Worm (Caenorhabditis elegans) whole organism, L4 larva: ENCODE measurements around the gene sri-19.
A peak's percentile ranks its signal among the peaks of the same experiment; 100 is the strongest.

Experiments used
- F10B5.3 ChIP-seq: sonication (generic microtip); optimal IDR thresholded peaks from 2 replicates; lab custom pipeline; 2016; ENCODE audit warnings: mild to moderate bottlenecking, missing genetic modification characterization, missing compliant biosample characterization
- F26F4.8 ChIP-seq: fragments of 200-800 bp; sonication (Bioruptor generic); conservative IDR thresholded peaks from 2 replicates; pipeline ENCODE4 v1.3.6; 2022; ENCODE audit warnings: missing genetic modification characterization, missing compliant biosample characterization
- F49E8.2 ChIP-seq: sonication (generic microtip); optimal IDR thresholded peaks from 2 replicates; lab custom pipeline; 2016; ENCODE audit warnings: missing compliant biosample characterization, mild to moderate bottlenecking, missing genetic modification characterization, borderline replicate concordance
- T26A8.4 ChIP-seq: fragments of 200-800 bp; sonication (Bioruptor generic); IDR thresholded peaks from 2 replicates; pipeline ENCODE4 v1.3.6; 2022; ENCODE audit warnings: missing genetic modification characterization, missing compliant biosample characterization
- Y5F2A.4 ChIP-seq: fragments of 200-800 bp; sonication (Bioruptor generic); optimal IDR thresholded peaks from 2 replicates; lab custom pipeline; 2018; ENCODE audit warnings: mild to moderate bottlenecking, missing genetic modification characterization, missing compliant biosample characterization
- Y75B8A.6 ChIP-seq: fragments of 200-800 bp; sonication (Bioruptor generic); IDR thresholded peaks from 2 replicates; pipeline ENCODE4 v1.3.6; 2022; ENCODE audit warnings: missing genetic modification reagents, missing genetic modification characterization, missing compliant biosample characterization
- aly-2 ChIP-seq: sonication (generic microtip); optimal IDR thresholded peaks from 2 replicates; lab custom pipeline; 2018; ENCODE audit warnings: missing biosample characterization, missing genetic modification characterization
- ama-1 ChIP-seq: fragments of 150-350 bp; optimal IDR thresholded peaks from 2 replicates; lab custom pipeline; 2014; ENCODE audit warnings: inconsistent platforms, mixed read lengths
- arid-1 ChIP-seq: fragments of 200-800 bp; sonication (Bioruptor generic); conservative IDR thresholded peaks from 2 replicates; pipeline ENCODE4 v1.3.6; 2022; ENCODE audit warnings: missing genetic modification reagents, missing genetic modification characterization, missing compliant biosample characterization
- attf-4 ChIP-seq: sonication (generic microtip); optimal IDR thresholded peaks from 3 replicates; lab custom pipeline; 2017; ENCODE audit warnings: missing biosample characterization, missing genetic modification characterization
- ceh-20 ChIP-seq: fragments of 200-800 bp; sonication (Bioruptor generic); IDR thresholded peaks from 2 replicates; pipeline ENCODE4 v1.3.6; 2022; ENCODE audit warnings: missing genetic modification reagents, missing genetic modification characterization, missing compliant biosample characterization
- ceh-32 ChIP-seq: sonication (generic microtip); optimal IDR thresholded peaks from 2 replicates; lab custom pipeline; 2016; ENCODE audit warnings: mild to moderate bottlenecking, missing genetic modification characterization, missing compliant biosample characterization; ENCODE audit not compliant: poor library complexity
- ceh-62 ChIP-seq: sonication (generic microtip); optimal IDR thresholded peaks from 2 replicates; lab custom pipeline; 2017; ENCODE audit warnings: missing biosample characterization, missing genetic modification characterization
- daf-12 ChIP-seq: fragments of 150-350 bp; optimal IDR thresholded peaks from 2 replicates; lab custom pipeline; 2014; ENCODE audit warnings: missing biosample characterization, missing genetic modification reagents, missing genetic modification characterization
- daf-8 ChIP-seq: fragments of 200-800 bp; sonication (Bioruptor generic); IDR thresholded peaks from 2 replicates; pipeline ENCODE4 v1.3.6; 2022; ENCODE audit warnings: missing genetic modification characterization, missing compliant biosample characterization
- dmd-6 ChIP-seq: fragments of 200-800 bp; sonication (Bioruptor generic); IDR thresholded peaks from 2 replicates; pipeline ENCODE4 v1.3.6; 2022; ENCODE audit warnings: missing genetic modification reagents, missing genetic modification characterization, missing compliant biosample characterization
- dmd-9 ChIP-seq: fragments of 200-800 bp; sonication (Bioruptor generic); IDR thresholded peaks from 2 replicates; pipeline ENCODE4 v1.3.6; 2022; ENCODE audit warnings: missing genetic modification reagents, missing genetic modification characterization, missing compliant biosample characterization
- duxl-1 ChIP-seq: sonication (generic microtip); optimal IDR thresholded peaks from 2 replicates; lab custom pipeline; 2016; ENCODE audit warnings: mild to moderate bottlenecking, missing genetic modification characterization, moderate library complexity, missing compliant biosample characterization; ENCODE audit not compliant: poor library complexity
- dve-1 ChIP-seq: sonication (generic microtip); optimal IDR thresholded peaks from 2 replicates; lab custom pipeline; 2017; ENCODE audit warnings: antibody characterized with exemption, mild to moderate bottlenecking, missing genetic modification characterization, missing compliant biosample characterization; ENCODE audit not compliant: insufficient read depth
- egl-43 ChIP-seq: fragments of 200-800 bp; sonication (Bioruptor generic); IDR thresholded peaks from 2 replicates; pipeline ENCODE4 v1.3.6; 2022; ENCODE audit warnings: missing genetic modification reagents, missing genetic modification characterization, missing compliant biosample characterization
- fkh-10 ChIP-seq: fragments of 150-350 bp; optimal IDR thresholded peaks from 2 replicates; lab custom pipeline; 2014; ENCODE audit warnings: missing biosample characterization, missing genetic modification reagents, missing genetic modification characterization
- gei-8 ChIP-seq: fragments of 200-800 bp; sonication (Bioruptor generic); optimal IDR thresholded peaks from 2 replicates; lab custom pipeline; 2018; ENCODE audit warnings: mild to moderate bottlenecking, missing genetic modification characterization, missing compliant biosample characterization
- hlh-11 ChIP-seq: fragments of 200-800 bp; sonication (Bioruptor generic); optimal IDR thresholded peaks from 2 replicates; lab custom pipeline; 2018; ENCODE audit warnings: mild to moderate bottlenecking, missing genetic modification characterization, missing compliant biosample characterization
- hlh-30 ChIP-seq: sonication (generic microtip); optimal IDR thresholded peaks from 2 replicates; lab custom pipeline; 2017; ENCODE audit warnings: antibody characterized with exemption, mild to moderate bottlenecking, missing genetic modification characterization, missing compliant biosample characterization; ENCODE audit not compliant: insufficient read depth
- jun-1 ChIP-seq: fragments of 150-350 bp; optimal IDR thresholded peaks from 2 replicates; lab custom pipeline; 2014; ENCODE audit warnings: missing biosample characterization, missing genetic modification reagents, missing genetic modification characterization
- lin-1 ChIP-seq: fragments of 200-800 bp; sonication (Bioruptor generic); IDR thresholded peaks from 2 replicates; pipeline ENCODE4 v1.3.6; 2022; ENCODE audit warnings: missing genetic modification reagents, missing genetic modification characterization, missing compliant biosample characterization
- lin-15B ChIP-seq: fragments of 150-350 bp; sonication (generic microtip); optimal IDR thresholded peaks from 3 replicates; lab custom pipeline; 2014; ENCODE audit warnings: missing biosample characterization, missing genetic modification characterization
- lin-29 ChIP-seq: fragments of 200-800 bp; sonication (Bioruptor generic); IDR thresholded peaks from 2 replicates; pipeline ENCODE4 v1.3.6; 2022; ENCODE audit warnings: missing genetic modification reagents, missing genetic modification characterization, missing compliant biosample characterization
- madf-5 ChIP-seq, 2 experiments: fragments of 200-800 bp; sonication (Bioruptor generic); IDR thresholded peaks; 2 replicates each; pipeline ENCODE4 v1.3.6; 2022; ENCODE audit warnings: missing compliant biosample characterization in 2 of 2, missing genetic modification characterization in 2 of 2
- mep-1 ChIP-seq: fragments of 150-350 bp; sonication (generic microtip); optimal IDR thresholded peaks from 3 replicates; lab custom pipeline; 2014; ENCODE audit warnings: missing biosample characterization, missing genetic modification characterization
- mes-2 ChIP-seq: sonication (generic microtip); optimal IDR thresholded peaks from 2 replicates; lab custom pipeline; 2016; ENCODE audit warnings: missing genotype, mild to moderate bottlenecking, missing genetic modification characterization, missing compliant biosample characterization; ENCODE audit not compliant: poor library complexity, severe bottlenecking
- mxl-3 ChIP-seq: fragments of 200-800 bp; sonication (Bioruptor generic); optimal IDR thresholded peaks from 2 replicates; lab custom pipeline; 2018; ENCODE audit warnings: mild to moderate bottlenecking, missing genetic modification characterization, missing compliant biosample characterization
- nhr-237 ChIP-seq: sonication (generic microtip); optimal IDR thresholded peaks from 2 replicates; lab custom pipeline; 2017; ENCODE audit warnings: missing biosample characterization, missing genetic modification characterization
- nhr-28 ChIP-seq: fragments of 150-350 bp; optimal IDR thresholded peaks from 2 replicates; lab custom pipeline; 2014; ENCODE audit warnings: missing biosample characterization, missing genetic modification characterization
- nhr-42 ChIP-seq: fragments of 200-800 bp; sonication (Bioruptor generic); IDR thresholded peaks from 2 replicates; pipeline ENCODE4 v1.3.6; 2022; ENCODE audit warnings: missing genetic modification characterization, missing compliant biosample characterization
- nhr-48 ChIP-seq: sonication (generic microtip); optimal IDR thresholded peaks from 2 replicates; lab custom pipeline; 2016; ENCODE audit warnings: mild to moderate bottlenecking, missing genetic modification characterization, missing compliant biosample characterization
- nhr-76 ChIP-seq: fragments of 150-350 bp; optimal IDR thresholded peaks from 2 replicates; lab custom pipeline; 2014; ENCODE audit warnings: missing biosample characterization, missing genetic modification characterization
- nhr-77 ChIP-seq: fragments of 150-350 bp; optimal IDR thresholded peaks from 2 replicates; lab custom pipeline; 2014; ENCODE audit warnings: missing biosample characterization, missing genetic modification characterization
- pha-4 ChIP-seq, 2 experiments: fragments of 150-350 bp in 1 of 2; fragments of 200-800 bp in 1 of 2; sonication (Bioruptor generic) in 1 of 2; IDR thresholded peaks in 1 of 2; optimal IDR thresholded peaks in 1 of 2; 2 replicates each; pipeline versions ENCODE4 v1.3.6 to Lab custom; 2014 to 2022; ENCODE audit warnings: missing genetic modification characterization in 2 of 2, missing genetic modification reagents in 2 of 2, missing biosample characterization in 1 of 2, missing compliant biosample characterization in 1 of 2
- php-3 ChIP-seq: fragments of 200-800 bp; sonication (Bioruptor generic); IDR thresholded peaks from 2 replicates; pipeline ENCODE4 v1.3.6; 2022; ENCODE audit warnings: missing genetic modification reagents, missing genetic modification characterization, missing compliant biosample characterization
- pqm-1 ChIP-seq: sonication (generic microtip); optimal IDR thresholded peaks from 2 replicates; lab custom pipeline; 2017; ENCODE audit warnings: missing biosample characterization, missing genetic modification characterization
- snpc-1.2 ChIP-seq: fragments of 200-800 bp; sonication (Bioruptor generic); IDR thresholded peaks from 2 replicates; pipeline ENCODE4 v1.3.6; 2022; ENCODE audit warnings: missing genetic modification reagents, missing genetic modification characterization, missing compliant biosample characterization
- tag-97 ChIP-seq: fragments of 200-800 bp; sonication (Bioruptor generic); IDR thresholded peaks from 2 replicates; pipeline ENCODE4 v1.3.6; 2022; ENCODE audit warnings: missing genetic modification characterization, missing compliant biosample characterization
- tra-1 ChIP-seq: fragments of 200-800 bp; sonication (Bioruptor generic); IDR thresholded peaks from 2 replicates; pipeline ENCODE4 v1.3.6; 2022; ENCODE audit warnings: missing genetic modification reagents, missing genetic modification characterization, missing compliant biosample characterization
- unc-62 ChIP-seq, 3 experiments: fragments of 150-350 bp in 1 of 3; sonication (generic microtip); optimal IDR thresholded peaks in 2 of 3; peaks in 1 of 3; 1 replicate in 1 of 3; 2 replicates in 2 of 3; lab custom pipeline; 2014 to 2017; ENCODE audit warnings: missing biosample characterization in 3 of 3, missing genetic modification characterization in 3 of 3, missing genetic modification reagents in 3 of 3, missing genotype in 1 of 3
- vab-7 ChIP-seq: fragments of 200-800 bp; sonication (Bioruptor generic); IDR thresholded peaks from 2 replicates; pipeline ENCODE4 v1.3.6; 2022; ENCODE audit warnings: missing genetic modification reagents, missing genetic modification characterization, missing compliant biosample characterization
- ztf-7 ChIP-seq: fragments of 150-350 bp; optimal IDR thresholded peaks from 2 replicates; lab custom pipeline; 2014; ENCODE audit warnings: missing biosample characterization, missing genetic modification characterization

sri-19 gene

ce11 chrIV:10958230-10958588 is at the start of gene sri-19:
Gene sri-19, plus strand, starts transcription at chrIV:10958372.
- no peak for TF ChIP-seq F26F4.8
- TF ChIP-seq daf-12 (tag; lab: Kevin White, UChicago) = no peak
- TF ChIP-seq dmd-6 (GFP tag; lab: Robert Waterston, UW) = no peak
- no peak for TF ChIP-seq F49E8.2
- no peak for TF ChIP-seq dmd-9 (GFP tag; lab: Robert Waterston, UW)
- TF ChIP-seq nhr-76 (tag; lab: Kevin White, UChicago) = no peak
- TF ChIP-seq gei-8 (GFP tag; lab: Kevin White, UChicago) = no peak
- no peak for TF ChIP-seq vab-7 (GFP tag; lab: Robert Waterston, UW)

- TF ChIP-seq ceh-20 (GFP tag; lab: Robert Waterston, UW) = no peak
- TF ChIP-seq php-3 (GFP tag; lab: Robert Waterston, UW) = no peak
- no peak for TF ChIP-seq jun-1
- TF ChIP-seq daf-8 (GFP tag; lab: Robert Waterston, UW) = no peak
Observed at ce11 chrIV:10909206-10909605, 49.0 kb upstream of the sri-19 start, which contains the start of gene ZK596.2. Gene ZK596.2, minus strand, starts transcription at chrIV:10909306.

ce11 chrIV:10909708-10910107 is 48.5 kb upstream of the sri-19 start, which contains the start of gene pyk-2:
Gene pyk-2, plus strand, starts transcription at chrIV:10909913.
- TF ChIP-seq lin-15B (tag; lab: Kevin White, UChicago) = no peak
- TF ChIP-seq F26F4.8 = no peak
- TF ChIP-seq ama-1 (lab: Kevin White, UChicago) = no peak
- TF ChIP-seq nhr-42 (GFP tag; lab: Robert Waterston, UW) = no peak
- no peak for TF ChIP-seq pha-4 (GFP tag; IDR thresholded peaks at IDR 0.05; lab: Robert Waterston, UW)
- TF ChIP-seq pha-4 (tag; optimal IDR thresholded peaks at IDR 0.05; lab: Kevin White, UChicago) = no peak
- TF ChIP-seq egl-43 (GFP tag; lab: Robert Waterston, UW) = no peak
- no peak for TF ChIP-seq attf-4
- TF ChIP-seq nhr-237 (tag; lab: Kevin White, UChicago) = no peak
- no peak for TF ChIP-seq ceh-32 (tag; lab: Kevin White, UChicago)
- TF ChIP-seq F10B5.3 = no peak
- no peak for TF ChIP-seq mes-2 (tag; lab: Kevin White, UChicago)
- no peak for TF ChIP-seq unc-62 (GFP tag; optimal IDR thresholded peaks at IDR 0.05 in 1 of 2; lab: Kevin White, UChicago)
- TF ChIP-seq unc-62 (tag; optimal IDR thresholded peaks at IDR 0.05; lab: Kevin White, UChicago) = no peak
- TF ChIP-seq F49E8.2 = no peak
- no peak for TF ChIP-seq T26A8.4 (GFP tag; lab: Robert Waterston, UW)
- TF ChIP-seq dve-1 = peak; percentile 77
- peak; percentile 73 for TF ChIP-seq nhr-28 (tag; lab: Kevin White, UChicago)
- TF ChIP-seq fkh-10 = no peak
- TF ChIP-seq mep-1 (tag; lab: Kevin White, UChicago) = no peak
- no peak for TF ChIP-seq tag-97
- no peak for TF ChIP-seq mxl-3 (GFP tag; lab: Kevin White, UChicago)
- peak; percentile 82 for TF ChIP-seq hlh-11 (tag; lab: Kevin White, UChicago)
- no peak for TF ChIP-seq daf-8 (GFP tag; lab: Robert Waterston, UW)
- TF ChIP-seq ceh-62 (tag; lab: Kevin White, UChicago) = no peak
- no peak for TF ChIP-seq lin-1
- TF ChIP-seq nhr-48 (tag; lab: Kevin White, UChicago) = peak; percentile 7
- TF ChIP-seq aly-2 = no peak
- TF ChIP-seq tra-1 (GFP tag; lab: Robert Waterston, UW) = no peak
- no peak for TF ChIP-seq ztf-7 (tag; lab: Kevin White, UChicago)
- TF ChIP-seq Y5F2A.4 = no peak
- TF ChIP-seq snpc-1.2 = no peak
- no peak for TF ChIP-seq madf-5 (GFP tag; IDR thresholded peaks at IDR 0.05; lab: Robert Waterston, UW)
- TF ChIP-seq pqm-1 (tag; lab: Kevin White, UChicago) = peak; percentile 65
- no peak for TF ChIP-seq duxl-1 (tag; lab: Kevin White, UChicago)
- TF ChIP-seq arid-1 (GFP tag; lab: Robert Waterston, UW) = no peak
- no peak for TF ChIP-seq lin-29 (GFP tag; lab: Robert Waterston, UW)
- peak; percentile 63 for TF ChIP-seq hlh-30 (tag; lab: Kevin White, UChicago)
- TF ChIP-seq Y75B8A.6 (GFP tag; lab: Robert Waterston, UW) = no peak
- TF ChIP-seq nhr-77 (tag; lab: Kevin White, UChicago) = peak; percentile 41
